Worm (Caenorhabditis elegans): Measurements from ENCODE around the gene alh-8.

alh-8 gene

ce11 chrII:11728545-11729105 lies at the start of gene alh-8:
Gene alh-8 (plus strand): TSS chrII:11729055.
- TF ChIP-seq pha-4 (GFP tag; IDR thresholded peaks at IDR 0.05) = peak; percentile 56; the same call in 1 of the 2 replicates
- no peak for TF ChIP-seq pha-4 (tag; optimal IDR thresholded peaks at IDR 0.05)
- TF ChIP-seq lsy-2 (tag; optimal IDR thresholded peaks at IDR 0.05) = peak in 1 of 2 experiments; percentile 39
- TF ChIP-seq mep-1 (tag; optimal IDR thresholded peaks at IDR 0.05) = peak; percentile 48
- peak; percentile 79 for TF ChIP-seq dve-1 (tag; optimal IDR thresholded peaks at IDR 0.05; ENCODE audit: insufficient read depth)
- 0 out of 2 replicates have a peak, but pooled peaks have one; percentile 48 for TF ChIP-seq Y75B8A.6 (GFP tag; IDR thresholded peaks at IDR 0.05)
- no peak for TF ChIP-seq nhr-237 (tag; optimal IDR thresholded peaks at IDR 0.05)
- TF ChIP-seq lin-38 (GFP tag; IDR thresholded peaks at IDR 0.05) = peak; percentile 50
- peak; percentile 43 for TF ChIP-seq nhr-77 (tag; optimal IDR thresholded peaks at IDR 0.05)
- no peak for TF ChIP-seq ces-1 (GFP tag; optimal IDR thresholded peaks at IDR 0.05)
- no peak for TF ChIP-seq Y48G9A.11 (GFP tag; IDR thresholded peaks at IDR 0.05)
- TF ChIP-seq daf-8 (GFP tag; IDR thresholded peaks at IDR 0.05) = no peak
- no peak for TF ChIP-seq tag-97 (GFP tag; IDR thresholded peaks at IDR 0.05)
- TF ChIP-seq spr-3 (GFP tag; optimal IDR thresholded peaks at IDR 0.05) = peak; percentile 56
- no peak for TF ChIP-seq Y5F2A.4 (GFP tag; optimal IDR thresholded peaks at IDR 0.05)
- no peak for TF ChIP-seq ceh-20 (GFP tag; IDR thresholded peaks at IDR 0.05)
- TF ChIP-seq saeg-2 (GFP tag; IDR thresholded peaks at IDR 0.05) = no peak; the same call in 1 of the 2 replicates
- TF ChIP-seq mdt-29 (GFP tag; IDR thresholded peaks at IDR 0.05) = peak; percentile 72
- peak; percentile 43 for TF ChIP-seq aha-1 (tag)
- peak; percentile 89 for TF ChIP-seq nhr-41 (GFP tag; IDR thresholded peaks at IDR 0.05)
- no peak for TF ChIP-seq fkh-10 (GFP tag; optimal IDR thresholded peaks at IDR 0.05)
- peak; percentile 87 for TF ChIP-seq hlh-11 (tag; optimal IDR thresholded peaks at IDR 0.05)
- no peak for TF ChIP-seq duxl-1 (tag; optimal IDR thresholded peaks at IDR 0.05; ENCODE audit: poor library complexity)
- TF ChIP-seq mxl-3 (GFP tag; optimal IDR thresholded peaks at IDR 0.05) = peak; percentile 96
- no peak for TF ChIP-seq hmg-1.1 (GFP tag; IDR thresholded peaks at IDR 0.05)
- TF ChIP-seq set-16 (GFP tag; IDR thresholded peaks at IDR 0.05) = no peak
- TF ChIP-seq hif-1 (tag; optimal IDR thresholded peaks at IDR 0.05) = peak in 1 of 2 experiments; percentile 73
- TF ChIP-seq attf-4 (tag; optimal IDR thresholded peaks at IDR 0.05) = no peak
- TF ChIP-seq mdl-1 (tag; optimal IDR thresholded peaks at IDR 0.05) = peak; percentile 84 to 98
- peak; percentile 16 for TF ChIP-seq dpl-1 (GFP tag; optimal IDR thresholded peaks at IDR 0.05)
- TF ChIP-seq hlh-30 (tag; optimal IDR thresholded peaks at IDR 0.05; ENCODE audit: insufficient read depth) = peak; percentile 97
- TF ChIP-seq nhr-11 (tag; optimal IDR thresholded peaks at IDR 0.05) = peak; percentile 70
- TF ChIP-seq F37D6.2 (tag; optimal IDR thresholded peaks at IDR 0.05) = no peak
- TF ChIP-seq nhr-28 (tag; optimal IDR thresholded peaks at IDR 0.05) = peak; percentile 82
- no peak for TF ChIP-seq ceh-62 (tag; optimal IDR thresholded peaks at IDR 0.05)
- TF ChIP-seq nhr-102 (tag; optimal IDR thresholded peaks at IDR 0.05) = peak; percentile 19
- TF ChIP-seq php-3 (GFP tag; IDR thresholded peaks at IDR 0.05) = 0 out of 2 replicates have a peak, but pooled peaks have one; percentile 41
- peak; percentile 64 for TF ChIP-seq ama-1 (optimal IDR thresholded peaks at IDR 0.05)
- no peak for TF ChIP-seq lin-39 (tag; optimal IDR thresholded peaks at IDR 0.05)
- TF ChIP-seq ceh-32 (tag; optimal IDR thresholded peaks at IDR 0.05; ENCODE audit: poor library complexity) = no peak
- 0 out of 2 replicates have a peak, but pooled peaks have one; percentile 10 for TF ChIP-seq T26A8.4 (GFP tag; IDR thresholded peaks at IDR 0.05)
- TF ChIP-seq unc-62 (GFP tag; optimal IDR thresholded peaks at IDR 0.05 in 1 of 2) = no peak
- no peak for TF ChIP-seq unc-62 (tag; optimal IDR thresholded peaks at IDR 0.05)
- TF ChIP-seq T20F7.1 (GFP tag; optimal IDR thresholded peaks at IDR 0.05) = peak; percentile 70
- peak in 1 of 2 experiments; percentile 82 for TF ChIP-seq daf-16 (GFP tag; optimal IDR thresholded peaks at IDR 0.05)
- peak; percentile 94 for TF ChIP-seq daf-16 (tag; optimal IDR thresholded peaks at IDR 0.05)
- peak; percentile 53 for TF ChIP-seq mes-2 (tag; optimal IDR thresholded peaks at IDR 0.05; ENCODE audit: poor library complexity, severe bottlenecking)
- no peak for TF ChIP-seq ztf-11 (tag; optimal IDR thresholded peaks at IDR 0.05)
- TF ChIP-seq pqm-1 (tag; optimal IDR thresholded peaks at IDR 0.05) = peak; percentile 57
- TF ChIP-seq dmd-6 (GFP tag; IDR thresholded peaks at IDR 0.05) = peak; percentile 87
- TF ChIP-seq egl-43 (GFP tag; IDR thresholded peaks at IDR 0.05) = no peak

Measured in whole organism, L4 larva.